Fruit fly (Drosophila melanogaster) whole organism, embryonic: ENCODE results near the gene CG12470.

Experiments used
- Antp ChIP-seq: fragments of 200-800 bp; sonication (Bioruptor generic); optimal IDR thresholded peaks from 3 replicates; lab custom pipeline; 2016; ENCODE audit warnings: missing biosample characterization, missing genetic modification characterization
- Awh ChIP-seq: fragments of 200-800 bp; sonication (Bioruptor generic); IDR thresholded peaks from 2 replicates; pipeline ENCODE4, ENCODE4 v1.3.6; 2022; ENCODE audit warnings: missing biosample characterization, missing genetic modification characterization
- BEAF-32 ChIP-seq: fragments of 200-800 bp; sonication (Bioruptor generic); optimal IDR thresholded peaks from 3 replicates; lab custom pipeline; 2017; ENCODE audit warnings: missing biosample characterization, missing genetic modification characterization, mild to moderate bottlenecking, moderate library complexity, missing genetic modification reagents
- C15 ChIP-seq: fragments of 200-800 bp; sonication (Bioruptor generic); IDR thresholded peaks from 3 replicates; pipeline ENCODE4 v1.3.6; 2022; ENCODE audit warnings: missing biosample characterization, missing genetic modification characterization
- CG12071 ChIP-seq: fragments of 200-800 bp; sonication (Bioruptor generic); optimal IDR thresholded peaks from 3 replicates; lab custom pipeline; 2018; ENCODE audit warnings: missing biosample characterization, mild to moderate bottlenecking, missing genetic modification characterization
- CG12299 ChIP-seq: fragments of 200-800 bp; sonication (Bioruptor generic); optimal IDR thresholded peaks from 2 replicates; lab custom pipeline; 2018; ENCODE audit warnings: missing biosample characterization, mild to moderate bottlenecking, missing genetic modification characterization
- CG13287 ChIP-seq: fragments of 200-800 bp; sonication (Bioruptor generic); IDR thresholded peaks from 2 replicates; pipeline ENCODE4 v1.3.6; 2022; ENCODE audit warnings: missing biosample characterization, missing genetic modification characterization; ENCODE audit not compliant: partially characterized antibody
- CG15514 ChIP-seq: fragments of 200-800 bp; sonication (Bioruptor generic); optimal IDR thresholded peaks from 3 replicates; lab custom pipeline; 2017; ENCODE audit warnings: missing biosample characterization, missing genetic modification characterization, mild to moderate bottlenecking, moderate library complexity, missing genetic modification reagents
- CG1832 ChIP-seq: fragments of 200-800 bp; sonication (Bioruptor generic); optimal IDR thresholded peaks from 2 replicates; lab custom pipeline; 2017; ENCODE audit warnings: missing biosample characterization, mild to moderate bottlenecking, missing genetic modification characterization, inconsistent platforms
- CG31388 ChIP-seq: fragments of 200-800 bp; sonication (Bioruptor generic); optimal IDR thresholded peaks from 2 replicates; lab custom pipeline; 2016; ENCODE audit warnings: missing biosample characterization, missing genetic modification characterization
- CG33213 ChIP-seq: fragments of 200-800 bp; sonication (Bioruptor generic); optimal IDR thresholded peaks from 3 replicates; lab custom pipeline; 2016; ENCODE audit warnings: missing biosample characterization, missing genetic modification characterization
- CG34376 ChIP-seq: fragments of 200-800 bp; sonication (Bioruptor generic); optimal IDR thresholded peaks from 2 replicates; lab custom pipeline; 2018; ENCODE audit warnings: missing biosample characterization, mild to moderate bottlenecking, missing genetic modification characterization
- CG4404 ChIP-seq: fragments of 200-800 bp; sonication (Bioruptor generic); IDR thresholded peaks from 2 replicates; pipeline ENCODE4 v1.3.6; 2022; ENCODE audit warnings: missing biosample characterization, missing genetic modification characterization
- CG4820 ChIP-seq: fragments of 200-800 bp; sonication (Bioruptor generic); optimal IDR thresholded peaks from 3 replicates; lab custom pipeline; 2016; ENCODE audit warnings: missing biosample characterization, missing genetic modification characterization
- CG6272 ChIP-seq: fragments of 200-800 bp; sonication (Bioruptor generic); IDR thresholded peaks from 2 replicates; pipeline ENCODE4 v1.3.6; 2022; ENCODE audit warnings: missing biosample characterization, missing genetic modification characterization
- CG8290 ChIP-seq, 3 experiments: fragments of 200-800 bp; sonication (Bioruptor generic); optimal IDR thresholded peaks; 2 replicates each; lab custom pipeline; 2016 to 2019; ENCODE audit warnings: missing biosample characterization in 3 of 3, missing genetic modification characterization in 3 of 3, mild to moderate bottlenecking in 2 of 3, moderate library complexity in 1 of 3
- CG9797 ChIP-seq: fragments of 200-800 bp; sonication (Bioruptor generic); optimal IDR thresholded peaks from 3 replicates; lab custom pipeline; 2018; ENCODE audit warnings: missing biosample characterization, mild to moderate bottlenecking, missing genetic modification characterization
- D ChIP-seq, 2 experiments: fragments of 200-800 bp in 1 of 2; fragments of >200 bp in 1 of 2; sonication (Bioruptor generic) in 1 of 2; optimal IDR thresholded peaks; 2 replicates in 1 of 2; 3 replicates in 1 of 2; lab custom pipeline; 2017; ENCODE audit warnings: mild to moderate bottlenecking in 1 of 2, missing biosample characterization in 1 of 2, missing genetic modification characterization in 1 of 2, missing genetic modification reagents in 1 of 2
- D19A ChIP-seq: fragments of 200-800 bp; optimal IDR thresholded peaks from 3 replicates; lab custom pipeline; 2019; ENCODE audit warnings: missing biosample characterization, mild to moderate bottlenecking, missing genetic modification characterization, moderate library complexity
- Dll ChIP-seq: fragments of 200-800 bp; sonication (Bioruptor generic); IDR thresholded peaks from 4 replicates; pipeline ENCODE4 v1.3.6; 2022; ENCODE audit warnings: missing biosample characterization, missing genetic modification characterization; ENCODE audit not compliant: partially characterized antibody
- Eip74EF ChIP-seq, 2 experiments: fragments of 200-800 bp in 1 of 2; fragments of >200 bp in 1 of 2; sonication (Bioruptor generic) in 1 of 2; optimal IDR thresholded peaks; 2 replicates each; lab custom pipeline; 2017 to 2019; ENCODE audit warnings: missing biosample characterization in 2 of 2, missing genetic modification characterization in 2 of 2, mild to moderate bottlenecking in 1 of 2, moderate library complexity in 1 of 2
- Fer2 ChIP-seq: fragments of 200-800 bp; sonication (Bioruptor generic); optimal IDR thresholded peaks from 2 replicates; lab custom pipeline; 2018; ENCODE audit warnings: missing biosample characterization, mild to moderate bottlenecking, missing genetic modification characterization, moderate library complexity
- HLH4C ChIP-seq: fragments of 200-800 bp; sonication (Bioruptor generic); IDR thresholded peaks from 3 replicates; pipeline ENCODE4 v1.3.6; 2022; ENCODE audit warnings: missing biosample characterization, missing genetic modification characterization; ENCODE audit not compliant: partially characterized antibody
- Hmx ChIP-seq: fragments of 200-800 bp; sonication (Bioruptor generic); optimal IDR thresholded peaks from 2 replicates; lab custom pipeline; 2016; ENCODE audit warnings: missing biosample characterization, missing genetic modification characterization
- Hr3 ChIP-seq: fragments of 200-800 bp; sonication (Bioruptor generic); optimal IDR thresholded peaks from 3 replicates; lab custom pipeline; 2016; ENCODE audit warnings: missing biosample characterization, missing genetic modification characterization
- Sox100B ChIP-seq: fragments of 200-800 bp; sonication (Bioruptor generic); optimal IDR thresholded peaks from 3 replicates; lab custom pipeline; 2018; ENCODE audit warnings: missing biosample characterization, mild to moderate bottlenecking, missing genetic modification characterization
- amos ChIP-seq: fragments of 200-800 bp; sonication (Bioruptor generic); IDR thresholded peaks from 2 replicates; pipeline ENCODE4 v1.3.6; 2022; ENCODE audit warnings: missing biosample characterization, missing genetic modification characterization; ENCODE audit not compliant: partially characterized antibody
- ap ChIP-seq: fragments of 200-800 bp; sonication (Bioruptor generic); IDR thresholded peaks from 2 replicates; pipeline ENCODE4 v1.3.6; 2022; ENCODE audit warnings: missing biosample characterization, missing genetic modification characterization
- chinmo ChIP-seq: fragments of 200-800 bp; sonication (Bioruptor generic); IDR thresholded peaks from 4 replicates; pipeline ENCODE4 v1.3.6; 2022; ENCODE audit warnings: missing biosample characterization, missing genetic modification characterization; ENCODE audit not compliant: partially characterized antibody
- chm ChIP-seq: fragments of 200-800 bp; sonication (Bioruptor generic); IDR thresholded peaks from 2 replicates; pipeline ENCODE4 v1.3.6; 2022; ENCODE audit warnings: missing biosample characterization, missing genetic modification characterization
- dan ChIP-seq: fragments of 200-800 bp; sonication (Bioruptor generic); IDR thresholded peaks from 2 replicates; pipeline ENCODE4 v1.3.6; 2022; ENCODE audit warnings: missing biosample characterization, missing genetic modification characterization
- dpn ChIP-seq, 2 experiments: fragments of 200-800 bp; sonication (Bioruptor generic); optimal IDR thresholded peaks; 3 replicates each; lab custom pipeline; 2016; ENCODE audit warnings: missing biosample characterization in 2 of 2, missing genetic modification characterization in 2 of 2
- fd102C ChIP-seq: fragments of 200-800 bp; sonication (Bioruptor generic); optimal IDR thresholded peaks from 2 replicates; lab custom pipeline; 2018; ENCODE audit warnings: missing biosample characterization, mild to moderate bottlenecking, missing genetic modification characterization, moderate library complexity
- gce ChIP-seq: fragments of 200-800 bp; sonication (Bioruptor generic); IDR thresholded peaks from 3 replicates; pipeline ENCODE4 v1.3.6; 2022; ENCODE audit warnings: missing biosample characterization, missing genetic modification characterization
- gro ChIP-seq: fragments of 200-800 bp; sonication (Bioruptor generic); optimal IDR thresholded peaks from 2 replicates; lab custom pipeline; 2016; ENCODE audit warnings: missing biosample characterization, missing genetic modification characterization
- gsb-n ChIP-seq: fragments of 200-800 bp; sonication (Bioruptor generic); optimal IDR thresholded peaks from 3 replicates; lab custom pipeline; 2018; ENCODE audit warnings: missing biosample characterization, mild to moderate bottlenecking, missing genetic modification characterization
- insv ChIP-seq, 2 experiments: fragments of 200-800 bp; sonication (Bioruptor generic); optimal IDR thresholded peaks; 3 replicates each; lab custom pipeline; 2016 to 2018; ENCODE audit warnings: missing biosample characterization in 2 of 2, missing genetic modification characterization in 2 of 2
- kah ChIP-seq: fragments of 200-800 bp; sonication (Bioruptor generic); optimal IDR thresholded peaks from 2 replicates; lab custom pipeline; 2018; ENCODE audit warnings: missing biosample characterization, mild to moderate bottlenecking, missing genetic modification characterization
- nerfin-2 ChIP-seq: fragments of 200-800 bp; sonication (Bioruptor generic); IDR thresholded peaks from 2 replicates; pipeline ENCODE4 v1.3.6; 2022; ENCODE audit warnings: missing biosample characterization, missing genetic modification characterization; ENCODE audit not compliant: partially characterized antibody
- nmo ChIP-seq: fragments of 200-800 bp; sonication (Bioruptor generic); optimal IDR thresholded peaks from 2 replicates; lab custom pipeline; 2018; ENCODE audit warnings: missing biosample characterization, mild to moderate bottlenecking, missing genetic modification characterization, moderate library complexity
- p53 ChIP-seq: fragments of 200-800 bp; sonication (Bioruptor generic); optimal IDR thresholded peaks from 2 replicates; lab custom pipeline; 2016; ENCODE audit warnings: missing biosample characterization, missing genetic modification characterization
- phol ChIP-seq: fragments of 200-800 bp; sonication (Bioruptor generic); optimal IDR thresholded peaks from 3 replicates; lab custom pipeline; 2018; ENCODE audit warnings: missing biosample characterization, mild to moderate bottlenecking, missing genetic modification characterization, moderate library complexity
- prd ChIP-seq, 3 experiments: fragments of >200 bp in 2 of 3; fragments of 200-800 bp in 1 of 3; sonication (Bioruptor generic) in 1 of 3; optimal IDR thresholded peaks in 2 of 3; IDR thresholded peaks in 1 of 3; 2 replicates in 2 of 3; 3 replicates in 1 of 3; pipeline versions ENCODE4 v1.3.6 to Lab custom; 2017 to 2022; ENCODE audit warnings: missing biosample characterization in 1 of 3, missing genetic modification characterization in 1 of 3
- rib ChIP-seq: fragments of 200-800 bp; sonication (Bioruptor generic); IDR thresholded peaks from 2 replicates; pipeline ENCODE4 v1.3.6; 2022; ENCODE audit warnings: missing biosample characterization, missing genetic modification characterization
- schlank ChIP-seq: fragments of 200-800 bp; sonication (Bioruptor generic); optimal IDR thresholded peaks from 2 replicates; lab custom pipeline; 2018; ENCODE audit warnings: missing biosample characterization, mild to moderate bottlenecking, missing genetic modification characterization
- so ChIP-seq: fragments of 200-800 bp; sonication (Bioruptor generic); IDR thresholded peaks from 3 replicates; pipeline ENCODE4 v1.3.6; 2022; ENCODE audit warnings: missing biosample characterization, missing genetic modification characterization
- stc ChIP-seq: fragments of 200-800 bp; sonication (Bioruptor generic); IDR thresholded peaks from 2 replicates; pipeline ENCODE4 v1.3.6; 2022; ENCODE audit warnings: missing biosample characterization, missing genetic modification characterization
- vfl ChIP-seq: fragments of 200-800 bp; sonication (Bioruptor generic); optimal IDR thresholded peaks from 2 replicates; lab custom pipeline; 2016; ENCODE audit warnings: missing biosample characterization, missing genetic modification characterization

The CG12470 gene

DNA sequence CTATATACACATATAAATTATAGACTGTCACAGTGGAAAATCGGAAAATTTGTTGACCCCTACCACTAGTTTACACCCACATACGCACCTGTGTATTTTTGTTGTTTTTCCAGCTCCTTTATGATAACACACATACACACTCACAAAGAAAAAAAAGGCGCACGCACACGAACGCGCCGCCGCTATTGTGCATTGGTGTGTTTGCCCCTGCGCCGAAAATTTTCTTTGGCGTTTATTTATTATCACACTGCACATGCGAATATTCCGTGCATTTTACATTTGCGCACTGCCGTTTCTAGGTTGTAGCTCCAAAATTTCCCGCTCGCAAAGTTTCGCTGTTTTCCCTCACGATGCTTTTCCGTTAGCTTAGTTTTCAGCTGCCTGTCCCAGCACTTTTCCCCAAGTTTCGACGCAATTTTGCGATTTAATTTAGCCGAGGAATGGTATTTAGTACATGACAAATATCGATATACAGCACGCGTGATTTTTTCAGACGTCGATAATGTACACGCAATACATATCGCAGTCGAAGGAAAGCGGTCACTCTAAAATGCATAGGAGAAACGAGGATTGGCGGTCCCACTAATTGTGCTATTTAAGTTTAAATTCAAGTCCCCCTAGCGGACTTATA, 28.3 kb upstream of the CG12470 start, which contains the start of the genes CG3777 and ewg (continued):
- TF ChIP-seq kah (no peak), Dll (GFP tag; lab: Robert Waterston, UW) (peak; percentile 94), HLH4C (peak; percentile 94), CG31388 (GFP tag; lab: Kevin White, UChicago) (no peak), so (GFP tag; lab: Robert Waterston, UW) (no peak), CG34376 (GFP tag; lab: Kevin White, UChicago) (peak; percentile 26), Eip74EF (GFP tag; optimal IDR thresholded peaks at IDR 0.05; lab: Kevin White, UChicago) (no peak), Hr3 (no peak), amos (peak; percentile 99), vfl (GFP tag; lab: Kevin White, UChicago) (no peak), dpn (GFP tag; optimal IDR thresholded peaks at IDR 0.05; lab: Kevin White, UChicago) (peak; percentile 4 to 8), CG4404 (no peak), CG12071 (GFP tag; lab: Kevin White, UChicago) (no peak), Awh (GFP tag; lab: Robert Waterston, UW) (no peak), fd102C (no peak), prd (optimal IDR thresholded peaks at IDR 0.05; lab: Kevin White, UChicago) (no peak), prd (GFP tag; IDR thresholded peaks at IDR 0.05; lab: Robert Waterston, UW) (no peak), CG15514 (GFP tag; lab: Kevin White, UChicago) (peak; percentile 58), chm (no peak), Fer2 (no peak), dan (GFP tag; lab: Robert Waterston, UW) (no peak), rib (no peak; the same call in 1 of the 2 replicates), D (optimal IDR thresholded peaks at IDR 0.05; lab: Kevin White, UChicago) (no peak), D (GFP tag; optimal IDR thresholded peaks at IDR 0.05; lab: Kevin White, UChicago) (no peak), schlank (tag; lab: Kevin White, UChicago) (no peak), Sox100B (no peak), D19A (tag; lab: Kevin White, UChicago) (peak; percentile 13), CG13287 (GFP tag; lab: Robert Waterston, UW) (peak; percentile 97), Hmx (no peak), gsb-n (peak; percentile 0), nmo (GFP tag; lab: Kevin White, UChicago) (peak; percentile 41), stc (GFP tag; lab: Robert Waterston, UW) (no peak), gro (GFP tag; lab: Kevin White, UChicago) (peak; percentile 22), CG12299 (tag; lab: Kevin White, UChicago) (peak; percentile 23), BEAF-32 (GFP tag; lab: Kevin White, UChicago) (peak; percentile 96), C15 (GFP tag; lab: Robert Waterston, UW) (no peak), CG9797 (peak; percentile 93), chinmo (GFP tag; lab: Robert Waterston, UW) (peak; percentile 97), nerfin-2 (GFP tag; lab: Robert Waterston, UW) (peak; percentile 93), gce (no peak), CG4820 (GFP tag; lab: Kevin White, UChicago) (no peak), phol (tag; lab: Kevin White, UChicago) (peak; percentile 30), Antp (GFP tag; lab: Kevin White, UChicago) (no peak), ap (GFP tag; lab: Robert Waterston, UW) (no peak), p53 (peak; percentile 26), CG1832 (GFP tag; lab: Kevin White, UChicago) (no peak), CG8290 (GFP tag; optimal IDR thresholded peaks at IDR 0.05; lab: Kevin White, UChicago) (peak; percentile 64), CG8290 (tag; optimal IDR thresholded peaks at IDR 0.05; lab: Kevin White, UChicago) (peak in 1 of 2 experiments; percentile 72), CG33213 (GFP tag; lab: Kevin White, UChicago) (peak; percentile 68), insv (GFP tag; optimal IDR thresholded peaks at IDR 0.05; lab: Kevin White, UChicago) (no peak), CG6272 (GFP tag; lab: Robert Waterston, UW) (no peak)
